Worm (Caenorhabditis elegans) whole organism, mixed stage, embryonic: ENCODE measurements around the gene Y50D4C.3.

Experiments
- M03D4.4 ChIP-seq: sonication (generic microtip); optimal IDR thresholded peaks from 2 replicates; lab custom pipeline; 2017; ENCODE audit warnings: mild to moderate bottlenecking, missing genetic modification characterization, missing compliant biosample characterization
- blmp-1 ChIP-seq: fragments of 150-350 bp; optimal IDR thresholded peaks from 2 replicates; lab custom pipeline; 2014; ENCODE audit warnings: missing biosample characterization, missing genetic modification characterization
- ceh-39 ChIP-seq: fragments of 150-350 bp; optimal IDR thresholded peaks from 2 replicates; lab custom pipeline; 2014; ENCODE audit warnings: missing biosample characterization, missing genetic modification characterization
- ceh-43 ChIP-seq: fragments of 200-800 bp; sonication (Bioruptor generic); optimal IDR thresholded peaks from 2 replicates; lab custom pipeline; 2018; ENCODE audit warnings: mild to moderate bottlenecking, missing genetic modification characterization, moderate library complexity, missing compliant biosample characterization
- ceh-83 ChIP-seq: fragments of 200-800 bp; sonication (Bioruptor generic); optimal IDR thresholded peaks from 2 replicates; lab custom pipeline; 2018; ENCODE audit warnings: mild to moderate bottlenecking, missing genetic modification characterization, missing compliant biosample characterization
- ces-1 ChIP-seq: fragments of 150-350 bp; optimal IDR thresholded peaks from 2 replicates; lab custom pipeline; 2014; ENCODE audit warnings: missing biosample characterization, missing genetic modification reagents, missing genetic modification characterization
- cnd-1 ChIP-seq: fragments of 200-800 bp; sonication (Bioruptor generic); optimal IDR thresholded peaks from 2 replicates; lab custom pipeline; 2018; ENCODE audit warnings: mild to moderate bottlenecking, missing genetic modification characterization, missing compliant biosample characterization
- drap-1 ChIP-seq: fragments of 200-800 bp; sonication (Bioruptor generic); optimal IDR thresholded peaks from 3 replicates; lab custom pipeline; 2018; ENCODE audit warnings: mild to moderate bottlenecking, missing genetic modification characterization, missing compliant biosample characterization
- elt-1 ChIP-seq: sonication (generic microtip); optimal IDR thresholded peaks from 2 replicates; lab custom pipeline; 2017; ENCODE audit warnings: missing genetic modification characterization, mild to moderate bottlenecking, missing compliant biosample characterization, antibody characterized with exemption, moderate library complexity, borderline replicate concordance; ENCODE audit not compliant: insufficient read depth
- flh-1 ChIP-seq: fragments of 200-800 bp; sonication (Bioruptor generic); optimal IDR thresholded peaks from 2 replicates; lab custom pipeline; 2018; ENCODE audit warnings: mild to moderate bottlenecking, missing genetic modification characterization, moderate library complexity, missing compliant biosample characterization
- ham-2 ChIP-seq: fragments of 200-800 bp; sonication (Bioruptor generic); optimal IDR thresholded peaks from 2 replicates; lab custom pipeline; 2018; ENCODE audit warnings: mild to moderate bottlenecking, missing genetic modification characterization, missing compliant biosample characterization
- hlh-1 ChIP-seq: fragments of 150-350 bp; optimal IDR thresholded peaks from 2 replicates; lab custom pipeline; 2014; ENCODE audit warnings: missing biosample characterization, missing genetic modification reagents, missing genetic modification characterization
- lin-13 ChIP-seq: fragments of 150-350 bp; optimal IDR thresholded peaks from 2 replicates; lab custom pipeline; 2014; ENCODE audit warnings: missing biosample characterization, missing genetic modification characterization
- lsy-2 ChIP-seq: fragments of 150-350 bp; optimal IDR thresholded peaks from 2 replicates; lab custom pipeline; 2014; ENCODE audit warnings: missing biosample characterization, missing genetic modification characterization
- mab-5 ChIP-seq: fragments of 150-350 bp; optimal IDR thresholded peaks from 2 replicates; lab custom pipeline; 2014; ENCODE audit warnings: missing biosample characterization, missing genetic modification characterization
- mls-2 ChIP-seq: sonication (generic microtip); optimal IDR thresholded peaks from 2 replicates; lab custom pipeline; 2016; ENCODE audit warnings: mild to moderate bottlenecking, missing genetic modification characterization, moderate library complexity, missing compliant biosample characterization
- nhr-12 ChIP-seq: fragments of 150-350 bp; optimal IDR thresholded peaks from 2 replicates; lab custom pipeline; 2014; ENCODE audit warnings: missing biosample characterization, missing genetic modification characterization
- nhr-237 ChIP-seq: fragments of 150-350 bp; optimal IDR thresholded peaks from 2 replicates; lab custom pipeline; 2014; ENCODE audit warnings: missing biosample characterization, missing genetic modification characterization
- nhr-28 ChIP-seq: fragments of 150-350 bp; optimal IDR thresholded peaks from 2 replicates; lab custom pipeline; 2014; ENCODE audit warnings: missing biosample characterization, missing genetic modification characterization
- pha-4 ChIP-seq: fragments of 150-350 bp; optimal IDR thresholded peaks from 2 replicates; lab custom pipeline; 2018; ENCODE audit warnings: missing biosample characterization, missing genetic modification reagents, missing genetic modification characterization
- sem-2 ChIP-seq: fragments of 200-800 bp; sonication (Bioruptor generic); optimal IDR thresholded peaks from 2 replicates; lab custom pipeline; 2018; ENCODE audit warnings: mild to moderate bottlenecking, missing genetic modification characterization, missing compliant biosample characterization
- sptf-1 ChIP-seq: sonication (generic microtip); optimal IDR thresholded peaks from 2 replicates; lab custom pipeline; 2017; ENCODE audit warnings: mild to moderate bottlenecking, missing genetic modification characterization, moderate library complexity, missing compliant biosample characterization
- tbx-8 ChIP-seq: fragments of 200-800 bp; sonication (Bioruptor generic); optimal IDR thresholded peaks from 2 replicates; lab custom pipeline; 2018; ENCODE audit warnings: mild to moderate bottlenecking, missing genetic modification characterization, moderate library complexity, missing compliant biosample characterization
- unc-120 ChIP-seq: sonication (generic microtip); optimal IDR thresholded peaks from 2 replicates; lab custom pipeline; 2017; ENCODE audit warnings: missing genetic modification characterization, missing compliant biosample characterization; ENCODE audit not compliant: poor library complexity, severe bottlenecking
- unc-39 ChIP-seq: fragments of 150-350 bp; optimal IDR thresholded peaks from 2 replicates; lab custom pipeline; 2014; ENCODE audit warnings: missing biosample characterization, missing genetic modification characterization
- unc-62 ChIP-seq: fragments of 150-350 bp; optimal IDR thresholded peaks from 2 replicates; lab custom pipeline; 2014; ENCODE audit warnings: missing biosample characterization, missing genetic modification reagents, missing genetic modification characterization
- ztf-11 ChIP-seq: fragments of 150-350 bp; optimal IDR thresholded peaks from 2 replicates; lab custom pipeline; 2014; ENCODE audit warnings: missing biosample characterization, missing genetic modification characterization

The Y50D4C.3 gene

DNA sequence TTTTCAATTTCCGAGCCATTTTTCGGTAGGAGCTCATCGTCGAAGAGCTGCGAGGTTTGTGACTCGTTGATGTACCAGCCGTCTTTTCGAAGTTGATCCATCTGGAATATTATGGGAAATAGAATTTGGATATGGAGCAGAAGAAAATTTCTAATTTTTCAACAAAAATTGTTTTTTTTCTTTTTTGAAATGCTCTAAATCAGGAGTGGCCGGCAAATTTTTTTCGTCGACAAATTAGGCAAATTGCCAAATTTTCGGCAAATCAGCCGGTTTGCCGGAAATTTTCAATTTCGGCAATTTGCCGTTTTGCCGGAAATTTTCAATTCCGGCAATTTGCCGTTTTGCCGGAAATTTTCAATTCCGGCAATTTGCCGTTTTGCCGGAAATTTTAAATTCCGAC is at the start of gene Y50D4C.3:
Y50D4C.3 (minus strand) TSS at position 101 of the 400 bp plus-strand sequence.
- TF ChIP-seq flh-1 (GFP tag; lab: Kevin White, UChicago) (no peak), M03D4.4 (no peak), ztf-11 (tag; lab: Kevin White, UChicago) (no peak), blmp-1 (tag; lab: Kevin White, UChicago) (no peak), ceh-43 (GFP tag; lab: Kevin White, UChicago) (no peak), nhr-28 (tag; lab: Kevin White, UChicago) (no peak), sptf-1 (tag; lab: Kevin White, UChicago) (no peak), nhr-12 (tag; lab: Kevin White, UChicago) (no peak), hlh-1 (tag; lab: Kevin White, UChicago) (no peak), ceh-39 (tag; lab: Kevin White, UChicago) (no peak), mls-2 (tag; lab: Kevin White, UChicago) (no peak), ham-2 (GFP tag; lab: Kevin White, UChicago) (no peak), unc-62 (GFP tag; lab: Kevin White, UChicago) (no peak), drap-1 (GFP tag; lab: Kevin White, UChicago) (no peak), sem-2 (GFP tag; lab: Kevin White, UChicago) (no peak)

DNA sequence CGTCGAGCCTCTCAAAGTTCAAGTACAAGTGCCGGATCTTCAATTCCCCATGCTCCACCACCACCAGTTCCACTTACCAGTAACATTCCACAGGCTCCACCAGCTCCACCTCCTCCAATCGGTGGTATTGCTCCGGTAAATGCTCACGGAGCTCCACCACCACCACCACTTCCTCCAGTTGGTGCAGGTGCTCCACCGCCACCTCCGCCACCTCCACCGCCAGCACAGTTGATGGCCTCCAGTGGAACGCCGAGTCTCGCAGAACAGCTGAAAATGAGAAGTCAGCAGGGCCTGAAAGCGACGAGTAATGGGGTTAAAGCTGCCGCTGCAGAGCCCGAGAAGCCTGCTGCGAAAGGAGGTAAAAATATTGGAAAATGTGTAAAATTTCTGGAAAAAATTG is 45.3 kb upstream of the Y50D4C.3 start:
- TF ChIP-seq lsy-2 (tag; lab: Kevin White, UChicago) (no peak), elt-1 (no peak), sem-2 (GFP tag; lab: Kevin White, UChicago) (no peak), cnd-1 (tag; lab: Kevin White, UChicago) (no peak), unc-39 (tag; lab: Kevin White, UChicago) (no peak), ceh-43 (GFP tag; lab: Kevin White, UChicago) (no peak), blmp-1 (tag; lab: Kevin White, UChicago) (no peak), sptf-1 (tag; lab: Kevin White, UChicago) (no peak), hlh-1 (tag; lab: Kevin White, UChicago) (no peak)

DNA sequence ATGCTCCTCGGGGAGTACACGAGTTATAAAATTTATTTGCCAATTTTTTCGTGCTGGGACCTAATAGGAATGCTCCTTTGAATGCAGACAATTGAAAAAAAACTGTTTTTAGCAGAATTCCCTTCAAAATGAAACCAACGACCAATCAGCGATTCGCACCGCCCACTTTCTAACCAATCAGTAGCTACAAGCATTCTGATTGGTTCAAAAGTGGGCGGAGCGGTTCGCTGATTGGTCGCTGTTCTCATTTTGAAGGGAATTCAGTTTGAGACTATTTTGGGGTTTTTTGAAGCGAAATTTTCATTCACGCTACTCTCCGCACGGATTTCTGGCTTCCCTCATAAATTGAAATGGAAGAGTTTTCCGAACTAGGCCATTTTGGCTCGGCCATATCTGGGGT is 38.1 kb upstream of the Y50D4C.3 start:
- no peak for TF ChIP-seq tbx-8 (GFP tag; lab: Kevin White, UChicago)
- TF ChIP-seq, all 35 proteins: peak for 0

DNA sequence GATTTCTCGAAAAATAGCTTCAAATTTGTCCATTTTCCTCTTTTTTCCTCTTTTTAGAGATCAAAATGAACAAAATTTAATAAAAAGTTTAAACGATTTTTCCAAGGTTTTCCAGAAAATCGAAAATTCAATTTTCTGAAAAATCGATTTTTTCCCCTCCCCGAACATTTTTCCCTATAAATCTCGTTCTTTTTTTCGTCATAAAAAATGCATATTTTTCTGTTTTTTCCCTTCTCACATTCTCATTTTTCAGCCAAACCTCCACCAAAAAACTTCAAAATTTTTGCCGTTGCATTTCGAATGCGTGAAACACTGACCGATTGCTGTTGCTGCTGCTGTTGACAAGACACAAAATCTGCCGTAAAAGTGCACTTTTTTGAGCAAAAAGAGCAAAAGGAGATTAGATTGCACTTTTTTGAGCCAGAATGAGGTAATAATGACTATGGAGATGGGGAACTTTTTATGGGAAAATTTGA is 37.3 kb upstream of the Y50D4C.3 start, which contains the start of the genes Y50D4C.12 and unc-34:
Y50D4C.12 (plus strand) TSS at position 301 of the 476 bp plus-strand sequence.
unc-34 (plus strand) TSS at position 426 of the 476 bp plus-strand sequence.
- TF ChIP-seq lsy-2 (tag; lab: Kevin White, UChicago): no peak
- no peak for TF ChIP-seq sptf-1 (tag; lab: Kevin White, UChicago)
- no peak for TF ChIP-seq unc-62 (GFP tag; lab: Kevin White, UChicago)
- TF ChIP-seq ceh-39 (tag; lab: Kevin White, UChicago): no peak
- TF ChIP-seq ham-2 (GFP tag; lab: Kevin White, UChicago): no peak
- TF ChIP-seq hlh-1 (tag; lab: Kevin White, UChicago): no peak
- no peak for TF ChIP-seq ztf-11 (tag; lab: Kevin White, UChicago)
- TF ChIP-seq M03D4.4: no peak
- no peak for TF ChIP-seq tbx-8 (GFP tag; lab: Kevin White, UChicago)
- no peak for TF ChIP-seq mab-5 (tag; lab: Kevin White, UChicago)
- TF ChIP-seq nhr-237 (tag; lab: Kevin White, UChicago): no peak
- no peak for TF ChIP-seq lin-13 (tag; lab: Kevin White, UChicago)
- TF ChIP-seq ceh-43 (GFP tag; lab: Kevin White, UChicago): no peak
- TF ChIP-seq mls-2 (tag; lab: Kevin White, UChicago): no peak
- TF ChIP-seq pha-4 (tag; lab: Kevin White, UChicago): no peak
- TF ChIP-seq unc-120 (tag; lab: Kevin White, UChicago): no peak
- TF ChIP-seq elt-1: no peak

DNA sequence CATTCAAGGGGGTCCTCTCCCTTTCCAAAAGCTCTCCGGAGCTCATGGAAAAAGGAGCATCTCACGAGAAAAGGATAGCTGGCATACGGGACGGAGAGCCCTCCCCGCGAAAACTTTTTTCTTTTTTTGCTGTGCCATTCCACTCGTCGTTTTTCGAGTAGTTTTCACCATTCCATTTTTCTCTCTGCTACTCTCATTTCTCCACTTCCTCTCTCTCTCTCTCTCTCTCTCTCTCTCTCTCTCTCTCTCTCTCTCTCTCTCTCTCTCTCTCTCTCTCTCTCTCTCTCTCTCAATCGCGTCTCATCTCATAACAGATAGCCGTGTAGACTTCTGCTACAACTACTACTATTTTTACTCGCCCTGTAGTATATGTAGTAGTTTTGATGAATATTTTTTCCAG is 34.7 kb upstream of the Y50D4C.3 start:
- no peak for TF ChIP-seq elt-1
- no peak for TF ChIP-seq mab-5 (tag; lab: Kevin White, UChicago)
- peak; percentile 15 for TF ChIP-seq mls-2 (tag; lab: Kevin White, UChicago)
- peak; percentile 21 for TF ChIP-seq ces-1 (GFP tag; lab: Kevin White, UChicago)
- no peak for TF ChIP-seq unc-120 (tag; lab: Kevin White, UChicago)
- TF ChIP-seq unc-39 (tag; lab: Kevin White, UChicago): no peak
- no peak for TF ChIP-seq ceh-83 (GFP tag; lab: Kevin White, UChicago)
- no peak for TF ChIP-seq nhr-28 (tag; lab: Kevin White, UChicago)
- TF ChIP-seq unc-62 (GFP tag; lab: Kevin White, UChicago): peak; percentile 15
- no peak for TF ChIP-seq lsy-2 (tag; lab: Kevin White, UChicago)
- TF ChIP-seq M03D4.4: peak; percentile 16
